Fruit fly (Drosophila melanogaster) whole organism: ENCODE results near the gene CG17108.

Source experiments
- CG8478 ChIP-seq: fragments of >200 bp; optimal IDR thresholded peaks from 2 replicates; lab custom pipeline; 2018; ENCODE audit warnings: inconsistent platforms
- EcR ChIP-seq, 2 experiments: fragments of >200 bp; optimal IDR thresholded peaks; 2 replicates each; lab custom pipeline; 2017; ENCODE audit warnings: missing biosample characterization in 2 of 2, missing genetic modification characterization in 2 of 2, missing genetic modification reagents in 2 of 2
- pan ChIP-seq: fragments of >200 bp; optimal IDR thresholded peaks from 2 replicates; lab custom pipeline; 2017
- psq ChIP-seq: fragments of >200 bp; optimal IDR thresholded peaks from 2 replicates; lab custom pipeline; 2017
- usp ChIP-seq: fragments of >200 bp; optimal IDR thresholded peaks from 2 replicates; lab custom pipeline; 2017; ENCODE audit warnings: missing biosample characterization, missing genetic modification characterization, mixed read lengths

dm6 chr2L:10685666-10686065 is 8.2 kb downstream of the CG17108 start:
- TF ChIP-seq usp (GFP tag; lab: Kevin White, UChicago) (no peak), pan (lab: Kevin White, UChicago) (no peak), psq (lab: Kevin White, UChicago) (no peak), CG8478 (lab: Kevin White, UChicago) (no peak), EcR (GFP tag; optimal IDR thresholded peaks at IDR 0.05; lab: Kevin White, UChicago) (no peak)
